Worm (Caenorhabditis elegans): ENCODE measurements around the gene ncap-1.

ncap-1 gene

ce11 chrII:2919074-2919857, at the start of gene ncap-1, which contains the start of gene Y110A2AR.1:
Gene ncap-1 (minus strand): TSS chrII:2919314.
Gene Y110A2AR.1 (plus strand): TSS chrII:2919710.
- TF ChIP-seq nhr-25 (tag; optimal IDR thresholded peaks at IDR 0.05) (no peak), mdl-1 (tag; optimal IDR thresholded peaks at IDR 0.05) (no peak), gmeb-1 (tag; optimal IDR thresholded peaks at IDR 0.05) (peak; percentile 27), lsy-2 (tag; optimal IDR thresholded peaks at IDR 0.05) (peak in 1 of 2 experiments; percentile 25), unc-55 (GFP tag; optimal IDR thresholded peaks at IDR 0.05) (peak; percentile 34), C34F6.9 (tag; optimal IDR thresholded peaks at IDR 0.05) (peak; percentile 19)

DNA sequence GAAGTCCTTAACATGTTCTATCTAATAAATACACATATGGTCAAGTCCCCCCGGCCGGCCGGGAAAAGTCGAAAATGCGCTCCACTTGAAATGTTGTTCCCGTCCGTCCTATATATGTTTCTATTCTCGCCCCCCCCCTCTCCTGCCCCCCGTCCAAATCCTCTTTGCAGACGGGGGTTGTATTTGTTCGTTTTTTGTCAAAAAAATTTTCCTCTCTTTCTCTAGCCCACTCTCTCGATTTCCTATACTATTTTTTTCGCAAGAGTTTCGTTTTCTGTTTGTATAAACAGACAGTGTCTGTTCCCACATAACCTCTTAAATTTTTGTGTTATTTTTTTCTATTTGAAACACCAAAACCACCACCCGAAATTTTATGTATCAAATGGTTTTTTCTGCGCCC, 48.0 kb upstream of the ncap-1 start:
- TF ChIP-seq sma-3 (GFP tag; optimal IDR thresholded peaks at IDR 0.05): no peak
- no peak for TF ChIP-seq nhr-23 (tag; optimal IDR thresholded peaks at IDR 0.05)
- no peak for TF ChIP-seq nhr-77 (tag; optimal IDR thresholded peaks at IDR 0.05)
- no peak for TF ChIP-seq mdl-1 (tag; optimal IDR thresholded peaks at IDR 0.05)
- no peak for TF ChIP-seq nhr-10 (tag; optimal IDR thresholded peaks at IDR 0.05)
- no peak for TF ChIP-seq egl-27 (tag; optimal IDR thresholded peaks at IDR 0.05)
- peak; percentile 74 for TF ChIP-seq F13H6.1 (tag; optimal IDR thresholded peaks at IDR 0.05)
- TF ChIP-seq sma-9 (GFP tag; optimal IDR thresholded peaks at IDR 0.05): peak; percentile 8
- no peak for TF ChIP-seq sma-9 (tag; optimal IDR thresholded peaks at IDR 0.05)
- no peak for TF ChIP-seq crh-2 (tag; optimal IDR thresholded peaks at IDR 0.05)
- TF ChIP-seq dmd-4 (tag; optimal IDR thresholded peaks at IDR 0.05): no peak
- TF ChIP-seq nhr-237 (tag; optimal IDR thresholded peaks at IDR 0.05): no peak
- TF ChIP-seq R02D3.7 (tag; optimal IDR thresholded peaks at IDR 0.05): no peak

ce11 chrII:2966350-2966749, 47.2 kb upstream of the ncap-1 start:
- TF ChIP-seq crh-2 (tag; optimal IDR thresholded peaks at IDR 0.05) (no peak), ztf-11 (tag; optimal IDR thresholded peaks at IDR 0.05) (no peak), aly-2 (tag; optimal IDR thresholded peaks at IDR 0.05) (no peak), mbf-1 (tag; optimal IDR thresholded peaks at IDR 0.05) (no peak), unc-55 (GFP tag; optimal IDR thresholded peaks at IDR 0.05) (no peak), sma-9 (GFP tag; optimal IDR thresholded peaks at IDR 0.05) (no peak), sma-9 (tag; optimal IDR thresholded peaks at IDR 0.05) (no peak)

DNA sequence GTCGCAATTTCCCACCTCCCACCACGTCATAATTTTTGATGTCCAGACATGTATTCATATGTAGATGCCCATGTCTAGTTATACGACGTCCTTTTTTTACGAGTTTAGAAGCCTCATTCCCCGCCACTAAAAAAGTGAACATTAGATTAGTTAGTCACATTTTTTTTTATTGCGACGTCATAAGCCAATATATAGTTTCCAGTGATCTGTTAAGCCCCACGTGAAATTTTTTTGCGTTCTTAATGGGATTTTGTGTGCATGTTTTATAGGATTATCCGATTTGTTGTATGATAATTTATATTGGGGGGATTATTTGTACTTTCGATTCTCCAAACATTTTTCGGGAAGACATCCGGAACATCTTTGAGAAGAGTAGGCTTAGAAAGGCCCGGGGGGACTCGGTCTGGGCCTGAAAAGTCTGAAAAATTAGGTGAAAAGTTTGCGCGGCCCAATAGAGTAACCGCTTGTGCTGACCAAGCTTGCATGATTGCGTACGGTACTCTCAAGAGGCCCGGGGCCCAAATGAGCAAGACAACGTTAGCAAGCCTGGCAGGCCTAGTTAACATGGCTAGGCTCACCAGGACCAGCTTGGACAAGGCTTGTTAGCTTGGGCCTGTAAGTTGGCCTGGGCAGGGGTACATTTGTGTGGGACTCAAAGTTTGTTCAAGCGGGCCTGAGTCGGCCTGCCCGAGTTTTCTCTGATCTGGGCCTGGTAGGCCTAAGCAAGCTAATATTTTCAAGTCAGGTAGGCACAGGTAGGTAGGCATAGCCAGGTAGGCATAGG, 46.3 kb upstream of the ncap-1 start:
- TF ChIP-seq sem-4 (tag; optimal IDR thresholded peaks at IDR 0.05) (no peak), elt-1 (tag; optimal IDR thresholded peaks at IDR 0.05) (no peak), unc-39 (tag; optimal IDR thresholded peaks at IDR 0.05) (no peak), R02D3.7 (tag; optimal IDR thresholded peaks at IDR 0.05) (no peak), lin-39 (tag; optimal IDR thresholded peaks at IDR 0.05) (no peak), nhr-21 (tag; optimal IDR thresholded peaks at IDR 0.05) (no peak), skn-1 (tag; optimal IDR thresholded peaks at IDR 0.05) (no peak)

DNA sequence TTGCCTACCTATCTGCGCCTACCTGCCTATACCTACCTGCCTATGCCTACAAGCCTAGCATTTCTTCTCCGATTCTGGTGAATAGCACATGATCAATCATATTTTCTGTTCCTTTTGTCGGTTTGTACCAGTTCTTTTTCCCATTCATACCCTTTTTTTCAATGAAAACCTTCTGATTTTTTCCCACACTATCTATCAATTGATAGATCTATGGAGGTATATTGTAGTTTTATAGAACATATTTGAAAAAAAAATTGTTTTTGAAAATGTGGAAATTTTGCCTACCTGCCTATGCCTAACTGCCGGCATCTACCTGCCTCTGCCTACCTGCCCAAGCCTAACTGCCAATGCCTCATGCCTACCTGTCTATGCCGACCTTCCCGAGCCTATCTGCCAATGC, 44.5 kb upstream of the ncap-1 start:
- TF ChIP-seq nhr-25 (tag; optimal IDR thresholded peaks at IDR 0.05) (no peak), Y55F3AM.14 (GFP tag; optimal IDR thresholded peaks at IDR 0.05) (no peak), fos-1 (tag; optimal IDR thresholded peaks at IDR 0.05) (no peak), sem-4 (tag; optimal IDR thresholded peaks at IDR 0.05) (no peak), ceh-16 (tag; optimal IDR thresholded peaks at IDR 0.05) (no peak), nhr-23 (tag; optimal IDR thresholded peaks at IDR 0.05) (no peak), nhr-11 (tag; optimal IDR thresholded peaks at IDR 0.05) (no peak), ztf-11 (tag; optimal IDR thresholded peaks at IDR 0.05) (no peak), mdl-1 (tag; optimal IDR thresholded peaks at IDR 0.05) (no peak), nhr-237 (tag; optimal IDR thresholded peaks at IDR 0.05) (no peak), R02D3.7 (tag; optimal IDR thresholded peaks at IDR 0.05) (no peak), nhr-12 (tag; optimal IDR thresholded peaks at IDR 0.05) (no peak), crh-2 (tag; optimal IDR thresholded peaks at IDR 0.05) (no peak), F13H6.1 (tag; optimal IDR thresholded peaks at IDR 0.05) (no peak), aly-2 (tag; optimal IDR thresholded peaks at IDR 0.05) (no peak), lin-11 (tag; optimal IDR thresholded peaks at IDR 0.05) (no peak), zag-1 (tag; optimal IDR thresholded peaks at IDR 0.05) (no peak), skn-1 (tag; optimal IDR thresholded peaks at IDR 0.05) (no peak)
